Fruit fly (Drosophila melanogaster): Measurements from ENCODE around the gene twit.
A peak's percentile ranks its signal among the peaks of the same experiment; 100 is the strongest.

The twit gene

DNA sequence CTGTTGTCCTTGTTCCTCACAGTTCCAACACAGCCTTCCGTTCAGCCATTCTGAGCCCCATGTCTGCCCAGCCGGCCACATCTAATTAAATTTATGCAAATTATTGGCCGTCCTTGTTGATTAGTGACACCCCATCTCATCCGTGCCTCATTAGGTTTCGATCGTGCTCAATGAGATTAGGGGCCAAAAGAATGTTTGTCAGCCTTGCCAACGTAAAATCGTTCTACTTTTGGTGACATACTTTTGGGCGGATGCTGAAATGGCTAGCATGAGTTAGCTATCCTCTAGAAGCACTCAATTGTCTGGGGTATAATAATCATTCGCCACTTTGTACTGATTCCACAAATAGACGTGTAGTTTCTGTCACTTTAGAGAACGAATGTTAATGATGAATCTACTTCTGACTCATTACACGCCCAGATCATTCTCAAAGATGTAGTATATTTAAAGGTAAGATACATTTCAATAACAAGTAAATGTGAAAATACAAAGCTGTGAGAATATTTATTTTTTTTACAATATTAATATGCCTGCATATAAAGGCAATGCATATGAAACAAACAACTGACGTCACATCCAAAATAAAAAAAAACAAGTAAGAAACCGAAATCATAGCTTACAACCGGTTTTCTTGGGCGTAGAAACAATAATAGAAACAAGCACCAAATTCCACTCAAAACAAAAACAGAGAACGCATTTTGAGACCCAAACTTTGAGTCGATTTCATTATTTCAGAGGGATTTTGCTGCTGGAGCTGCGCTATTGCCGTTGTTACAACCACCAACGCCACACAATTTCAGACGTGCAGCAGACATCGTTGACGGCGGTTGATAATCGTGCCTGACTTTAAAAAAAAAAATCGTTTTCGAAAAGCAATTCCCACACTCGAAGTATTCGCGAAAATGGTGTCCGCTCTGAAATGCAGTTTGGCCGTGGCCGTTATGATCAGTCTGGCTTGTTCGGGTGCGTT is 6.3 kb downstream of the twit start, which contains the start of gene bero (continued):
- TF ChIP-seq CG6654 (GFP tag; optimal IDR thresholded peaks at IDR 0.05) (no peak), dimm (GFP tag; IDR thresholded peaks at IDR 0.05) (no peak), Fer1 (GFP tag; optimal IDR thresholded peaks at IDR 0.05) (no peak), abd-A (tag; optimal IDR thresholded peaks at IDR 0.05) (no peak), insv (GFP tag; optimal IDR thresholded peaks at IDR 0.05) (peak in 1 of 2 experiments; percentile 79), CG1792 (GFP tag; optimal IDR thresholded peaks at IDR 0.05) (no peak), HmgD (GFP tag; optimal IDR thresholded peaks at IDR 0.05) (no peak), CG31224 (GFP tag; IDR thresholded peaks at IDR 0.05) (no peak), Hr51 (GFP tag; optimal IDR thresholded peaks at IDR 0.05) (peak in 1 of 2 experiments; percentile 13), gem (tag; optimal IDR thresholded peaks at IDR 0.05) (peak; percentile 3), Scr (GFP tag; IDR thresholded peaks at IDR 0.05; ENCODE audit: partially characterized antibody) (no peak), CG11085 (GFP tag; IDR thresholded peaks at IDR 0.05) (no peak), gce (GFP tag; IDR thresholded peaks at IDR 0.05) (no peak), mld (GFP tag; IDR thresholded peaks at IDR 0.05; ENCODE audit: partially characterized antibody) (no peak), pros (GFP tag; optimal IDR thresholded peaks at IDR 0.05) (no peak), BEAF-32 (GFP tag; optimal IDR thresholded peaks at IDR 0.05) (no peak), sqz (GFP tag; optimal IDR thresholded peaks at IDR 0.05) (peak; percentile 73), otp (GFP tag; IDR thresholded peaks at IDR 0.05) (peak; percentile 24; the same call in 1 of the 3 replicates), D19A (tag; optimal IDR thresholded peaks at IDR 0.05) (peak; percentile 19), CG8089 (GFP tag; optimal IDR thresholded peaks at IDR 0.05) (no peak), Abd-B (GFP tag; optimal IDR thresholded peaks at IDR 0.05) (no peak), dan (GFP tag; IDR thresholded peaks at IDR 0.05) (no peak), eyg (GFP tag; optimal IDR thresholded peaks at IDR 0.05) (no peak), exex (tag; optimal IDR thresholded peaks at IDR 0.05) (no peak), Ets97D (GFP tag; optimal IDR thresholded peaks at IDR 0.05) (no peak), nmo (GFP tag; optimal IDR thresholded peaks at IDR 0.05) (no peak), chif (GFP tag; optimal IDR thresholded peaks at IDR 0.05) (no peak), kni (GFP tag; optimal IDR thresholded peaks at IDR 0.05) (peak; percentile 49), p53 (GFP tag; optimal IDR thresholded peaks at IDR 0.05) (no peak), CG8388 (GFP tag; optimal IDR thresholded peaks at IDR 0.05) (no peak), sens (GFP tag) (peak; percentile 84), kay (GFP tag; optimal IDR thresholded peaks at IDR 0.05) (peak; percentile 12), chinmo (GFP tag; IDR thresholded peaks at IDR 0.05; ENCODE audit: partially characterized antibody) (peak; percentile 76; the same call in 2 of the 4 replicates), ac (GFP tag; optimal IDR thresholded peaks at IDR 0.05) (no peak), sob (GFP tag; IDR thresholded peaks at IDR 0.05) (peak; percentile 17; the same call in 1 of the 2 replicates), Lim3 (GFP tag; IDR thresholded peaks at IDR 0.05) (no peak), amos (GFP tag; IDR thresholded peaks at IDR 0.05; ENCODE audit: partially characterized antibody) (peak; percentile 41; the same call in 1 of the 2 replicates), CG8478 (optimal IDR thresholded peaks at IDR 0.05) (no peak), CG31441 (GFP tag; IDR thresholded peaks at IDR 0.05) (no peak), CG15269 (tag; optimal IDR thresholded peaks at IDR 0.05) (peak; percentile 3), vvl (GFP tag; IDR thresholded peaks at IDR 0.05) (peak; percentile 58; the same call in 1 of the 2 replicates), mirr (GFP tag; optimal IDR thresholded peaks at IDR 0.05) (no peak), CG18619 (GFP tag; optimal IDR thresholded peaks at IDR 0.05) (no peak), tll (GFP tag; optimal IDR thresholded peaks at IDR 0.05) (no peak), bigmax (GFP tag; optimal IDR thresholded peaks at IDR 0.05) (no peak), CG6765 (GFP tag; optimal IDR thresholded peaks at IDR 0.05) (no peak), MBD-R2 (GFP tag; IDR thresholded peaks at IDR 0.05) (no peak), CG7786 (GFP tag; optimal IDR thresholded peaks at IDR 0.05) (no peak)

All from whole organism, embryonic.